Worm (Caenorhabditis elegans) whole organism, L4 larva: Measurements from ENCODE around the gene wago-10.

Experiments
- D1046.2 ChIP-seq: fragments of 200-800 bp; sonication (Bioruptor generic); IDR thresholded peaks from 2 replicates; pipeline ENCODE4 v1.3.6; 2022; ENCODE audit warnings: missing genetic modification characterization, missing compliant biosample characterization
- F26F4.8 ChIP-seq: fragments of 200-800 bp; sonication (Bioruptor generic); conservative IDR thresholded peaks from 2 replicates; pipeline ENCODE4 v1.3.6; 2022; ENCODE audit warnings: missing genetic modification characterization, missing compliant biosample characterization
- F49E8.2 ChIP-seq: sonication (generic microtip); optimal IDR thresholded peaks from 2 replicates; lab custom pipeline; 2016; ENCODE audit warnings: missing compliant biosample characterization, mild to moderate bottlenecking, missing genetic modification characterization, borderline replicate concordance
- Y5F2A.4 ChIP-seq: fragments of 200-800 bp; sonication (Bioruptor generic); optimal IDR thresholded peaks from 2 replicates; lab custom pipeline; 2018; ENCODE audit warnings: mild to moderate bottlenecking, missing genetic modification characterization, missing compliant biosample characterization
- ZK546.5 ChIP-seq, 2 experiments: sonication (generic microtip); optimal IDR thresholded peaks; 2 replicates each; lab custom pipeline; 2017; ENCODE audit warnings: missing biosample characterization in 2 of 2, missing genetic modification characterization in 2 of 2
- aha-1 ChIP-seq: fragments of 150-350 bp; peaks from one replicate; lab custom pipeline; 2014; ENCODE audit warnings: missing biosample characterization, missing genetic modification characterization
- ama-1 ChIP-seq: fragments of 150-350 bp; optimal IDR thresholded peaks from 2 replicates; lab custom pipeline; 2014; ENCODE audit warnings: inconsistent platforms, mixed read lengths
- attf-4 ChIP-seq: sonication (generic microtip); optimal IDR thresholded peaks from 3 replicates; lab custom pipeline; 2017; ENCODE audit warnings: missing biosample characterization, missing genetic modification characterization
- ceh-20 ChIP-seq: fragments of 200-800 bp; sonication (Bioruptor generic); IDR thresholded peaks from 2 replicates; pipeline ENCODE4 v1.3.6; 2022; ENCODE audit warnings: missing genetic modification reagents, missing genetic modification characterization, missing compliant biosample characterization
- ceh-28 ChIP-seq: fragments of 150-350 bp; optimal IDR thresholded peaks from 2 replicates; lab custom pipeline; 2014; ENCODE audit warnings: missing biosample characterization, missing genetic modification reagents, missing genetic modification characterization
- ceh-32 ChIP-seq: sonication (generic microtip); optimal IDR thresholded peaks from 2 replicates; lab custom pipeline; 2016; ENCODE audit warnings: mild to moderate bottlenecking, missing genetic modification characterization, missing compliant biosample characterization; ENCODE audit not compliant: poor library complexity
- ceh-44 ChIP-seq: fragments of 200-800 bp; sonication (Bioruptor generic); IDR thresholded peaks from 2 replicates; pipeline ENCODE4 v1.3.6; 2022; ENCODE audit warnings: missing genetic modification reagents, missing genetic modification characterization, missing compliant biosample characterization
- ceh-62 ChIP-seq: sonication (generic microtip); optimal IDR thresholded peaks from 2 replicates; lab custom pipeline; 2017; ENCODE audit warnings: missing biosample characterization, missing genetic modification characterization
- ctbp-1 ChIP-seq: fragments of 200-800 bp; sonication (Bioruptor generic); IDR thresholded peaks from 2 replicates; pipeline ENCODE4 v1.3.6; 2022; ENCODE audit warnings: missing genetic modification reagents, missing genetic modification characterization, missing compliant biosample characterization
- daf-16 ChIP-seq, 3 experiments: sonication (generic microtip); optimal IDR thresholded peaks; 2 replicates each; lab custom pipeline; 2016 to 2017; ENCODE audit warnings: missing genetic modification characterization in 3 of 3, missing genetic modification reagents in 3 of 3, mild to moderate bottlenecking in 2 of 3, missing compliant biosample characterization in 2 of 3, missing biosample characterization in 1 of 3, moderate library complexity in 1 of 3
- daf-19 ChIP-seq: fragments of 200-800 bp; sonication (Bioruptor generic); conservative IDR thresholded peaks from 2 replicates; pipeline ENCODE4 v1.3.6; 2022; ENCODE audit warnings: missing genetic modification characterization, missing compliant biosample characterization
- daf-8 ChIP-seq: fragments of 200-800 bp; sonication (Bioruptor generic); IDR thresholded peaks from 2 replicates; pipeline ENCODE4 v1.3.6; 2022; ENCODE audit warnings: missing genetic modification characterization, missing compliant biosample characterization
- dmd-6 ChIP-seq: fragments of 200-800 bp; sonication (Bioruptor generic); IDR thresholded peaks from 2 replicates; pipeline ENCODE4 v1.3.6; 2022; ENCODE audit warnings: missing genetic modification reagents, missing genetic modification characterization, missing compliant biosample characterization
- dmd-8 ChIP-seq: fragments of 200-800 bp; sonication (Bioruptor generic); IDR thresholded peaks from 2 replicates; pipeline ENCODE4 v1.3.6; 2022; ENCODE audit warnings: missing genetic modification characterization, missing compliant biosample characterization
- dmd-9 ChIP-seq: fragments of 200-800 bp; sonication (Bioruptor generic); IDR thresholded peaks from 2 replicates; pipeline ENCODE4 v1.3.6; 2022; ENCODE audit warnings: missing genetic modification reagents, missing genetic modification characterization, missing compliant biosample characterization
- dpl-1 ChIP-seq: fragments of 150-350 bp; optimal IDR thresholded peaks from 2 replicates; lab custom pipeline; 2014; ENCODE audit warnings: missing biosample characterization, missing genetic modification reagents, missing genetic modification characterization
- egl-27 ChIP-seq: sonication (generic microtip); optimal IDR thresholded peaks from 3 replicates; lab custom pipeline; 2017; ENCODE audit warnings: missing biosample characterization, missing genetic modification reagents, missing genetic modification characterization
- egl-43 ChIP-seq: fragments of 200-800 bp; sonication (Bioruptor generic); IDR thresholded peaks from 2 replicates; pipeline ENCODE4 v1.3.6; 2022; ENCODE audit warnings: missing genetic modification reagents, missing genetic modification characterization, missing compliant biosample characterization
- hlh-11 ChIP-seq: fragments of 200-800 bp; sonication (Bioruptor generic); optimal IDR thresholded peaks from 2 replicates; lab custom pipeline; 2018; ENCODE audit warnings: mild to moderate bottlenecking, missing genetic modification characterization, missing compliant biosample characterization
- hlh-30 ChIP-seq: sonication (generic microtip); optimal IDR thresholded peaks from 2 replicates; lab custom pipeline; 2017; ENCODE audit warnings: antibody characterized with exemption, mild to moderate bottlenecking, missing genetic modification characterization, missing compliant biosample characterization; ENCODE audit not compliant: insufficient read depth
- hmg-1.1 ChIP-seq: fragments of 200-800 bp; sonication (Bioruptor generic); IDR thresholded peaks from 2 replicates; pipeline ENCODE4 v1.3.6; 2022; ENCODE audit warnings: missing genetic modification reagents, missing genetic modification characterization, missing compliant biosample characterization
- lin-1 ChIP-seq: fragments of 200-800 bp; sonication (Bioruptor generic); IDR thresholded peaks from 2 replicates; pipeline ENCODE4 v1.3.6; 2022; ENCODE audit warnings: missing genetic modification reagents, missing genetic modification characterization, missing compliant biosample characterization
- lin-15B ChIP-seq: fragments of 150-350 bp; sonication (generic microtip); optimal IDR thresholded peaks from 3 replicates; lab custom pipeline; 2014; ENCODE audit warnings: missing biosample characterization, missing genetic modification characterization
- lin-39 ChIP-seq: fragments of 150-350 bp; optimal IDR thresholded peaks from 2 replicates; lab custom pipeline; 2014; ENCODE audit warnings: missing biosample characterization, missing genetic modification reagents, missing genetic modification characterization
- lir-3 ChIP-seq: sonication (generic microtip); optimal IDR thresholded peaks from 2 replicates; lab custom pipeline; 2016; ENCODE audit warnings: mild to moderate bottlenecking, missing genetic modification characterization, missing compliant biosample characterization
- mep-1 ChIP-seq: fragments of 150-350 bp; sonication (generic microtip); optimal IDR thresholded peaks from 3 replicates; lab custom pipeline; 2014; ENCODE audit warnings: missing biosample characterization, missing genetic modification characterization
- nhr-41 ChIP-seq: fragments of 200-800 bp; sonication (Bioruptor generic); IDR thresholded peaks from 2 replicates; pipeline ENCODE4 v1.3.6; 2022; ENCODE audit warnings: missing genetic modification reagents, missing genetic modification characterization, missing compliant biosample characterization
- nhr-48 ChIP-seq: sonication (generic microtip); optimal IDR thresholded peaks from 2 replicates; lab custom pipeline; 2016; ENCODE audit warnings: mild to moderate bottlenecking, missing genetic modification characterization, missing compliant biosample characterization
- nhr-76 ChIP-seq: fragments of 150-350 bp; optimal IDR thresholded peaks from 2 replicates; lab custom pipeline; 2014; ENCODE audit warnings: missing biosample characterization, missing genetic modification characterization
- pha-4 ChIP-seq, 2 experiments: fragments of 150-350 bp in 1 of 2; fragments of 200-800 bp in 1 of 2; sonication (Bioruptor generic) in 1 of 2; IDR thresholded peaks in 1 of 2; optimal IDR thresholded peaks in 1 of 2; 2 replicates each; pipeline versions ENCODE4 v1.3.6 to Lab custom; 2014 to 2022; ENCODE audit warnings: missing genetic modification characterization in 2 of 2, missing genetic modification reagents in 2 of 2, missing biosample characterization in 1 of 2, missing compliant biosample characterization in 1 of 2
- rbr-2 ChIP-seq: sonication (generic microtip); optimal IDR thresholded peaks from 2 replicates; lab custom pipeline; 2016; ENCODE audit warnings: missing genotype, missing genetic modification characterization, missing compliant biosample characterization
- saeg-2 ChIP-seq: fragments of 200-800 bp; sonication (Bioruptor generic); IDR thresholded peaks from 2 replicates; pipeline ENCODE4 v1.3.6; 2022; ENCODE audit warnings: missing genetic modification reagents, missing genetic modification characterization, missing compliant biosample characterization
- sdz-12 ChIP-seq: fragments of 200-800 bp; sonication (Bioruptor generic); optimal IDR thresholded peaks from 2 replicates; lab custom pipeline; 2018; ENCODE audit warnings: mild to moderate bottlenecking, missing genetic modification characterization, missing compliant biosample characterization
- snpc-1.2 ChIP-seq: fragments of 200-800 bp; sonication (Bioruptor generic); IDR thresholded peaks from 2 replicates; pipeline ENCODE4 v1.3.6; 2022; ENCODE audit warnings: missing genetic modification reagents, missing genetic modification characterization, missing compliant biosample characterization
- spr-3 ChIP-seq: fragments of 200-800 bp; sonication (Bioruptor generic); optimal IDR thresholded peaks from 2 replicates; lab custom pipeline; 2018; ENCODE audit warnings: mild to moderate bottlenecking, missing genetic modification characterization, missing compliant biosample characterization
- tag-97 ChIP-seq: fragments of 200-800 bp; sonication (Bioruptor generic); IDR thresholded peaks from 2 replicates; pipeline ENCODE4 v1.3.6; 2022; ENCODE audit warnings: missing genetic modification characterization, missing compliant biosample characterization
- tra-1 ChIP-seq: fragments of 200-800 bp; sonication (Bioruptor generic); IDR thresholded peaks from 2 replicates; pipeline ENCODE4 v1.3.6; 2022; ENCODE audit warnings: missing genetic modification reagents, missing genetic modification characterization, missing compliant biosample characterization
- unc-130 ChIP-seq: sonication (generic microtip); optimal IDR thresholded peaks from 2 replicates; lab custom pipeline; 2016; ENCODE audit warnings: missing genetic modification reagents, missing genetic modification characterization, missing compliant biosample characterization
- unc-39 ChIP-seq: sonication (generic microtip); optimal IDR thresholded peaks from 2 replicates; lab custom pipeline; 2017; ENCODE audit warnings: missing biosample characterization, missing genetic modification characterization
- unc-62 ChIP-seq, 3 experiments: fragments of 150-350 bp in 1 of 3; sonication (generic microtip); optimal IDR thresholded peaks in 2 of 3; peaks in 1 of 3; 1 replicate in 1 of 3; 2 replicates in 2 of 3; lab custom pipeline; 2014 to 2017; ENCODE audit warnings: missing biosample characterization in 3 of 3, missing genetic modification characterization in 3 of 3, missing genetic modification reagents in 3 of 3, missing genotype in 1 of 3
- zip-2 ChIP-seq: fragments of 150-350 bp; optimal IDR thresholded peaks from 2 replicates; lab custom pipeline; 2014; ENCODE audit warnings: missing biosample characterization, missing genetic modification characterization
- ztf-11 ChIP-seq: fragments of 150-350 bp; optimal IDR thresholded peaks from 2 replicates; lab custom pipeline; 2014; ENCODE audit warnings: missing biosample characterization, missing genetic modification characterization

wago-10 gene

ce11 chrV:347561-348345 is 4.5 kb downstream of the wago-10 start:
- TF ChIP-seq sdz-12 (GFP tag; lab: Kevin White, UChicago) (no peak), hlh-11 (tag; lab: Kevin White, UChicago) (peak; percentile 70), daf-16 (GFP tag; optimal IDR thresholded peaks at IDR 0.05; lab: Kevin White, UChicago) (no peak), daf-16 (tag; optimal IDR thresholded peaks at IDR 0.05; lab: Kevin White, UChicago) (no peak), dmd-6 (GFP tag; lab: Robert Waterston, UW) (peak; percentile 17; the same call in 1 of the 2 replicates), egl-27 (no peak), hlh-30 (tag; lab: Kevin White, UChicago) (peak; percentile 5)
- TF ChIP-seq, all 104 proteins: peak for 3

DNA sequence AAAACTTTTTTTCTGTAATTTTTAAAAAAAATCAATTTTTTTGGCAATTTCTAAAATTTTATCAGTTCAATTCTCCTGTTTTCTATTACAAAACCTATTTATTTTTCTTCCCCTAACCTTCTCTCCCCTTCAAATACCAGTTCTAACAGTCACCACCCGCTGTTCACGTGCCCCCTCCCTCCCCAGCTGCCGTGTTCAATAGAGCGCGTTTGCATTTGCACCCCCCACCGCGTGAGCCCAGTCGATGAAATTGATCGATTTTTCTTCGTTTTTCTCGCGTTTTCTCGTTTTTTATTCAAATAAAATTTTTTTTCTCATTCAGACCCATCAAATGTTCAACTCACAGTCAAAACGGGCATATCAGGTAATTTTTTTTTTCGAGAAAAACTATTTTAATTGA is 5.8 kb downstream of the wago-10 start, which contains the start of gene atg-9:
atg-9 (plus strand) TSS at position 332 of the 400 bp plus-strand sequence.
- TF ChIP-seq unc-39 (tag; lab: Kevin White, UChicago) (no peak), egl-43 (GFP tag; lab: Robert Waterston, UW) (no peak), dpl-1 (GFP tag; lab: Kevin White, UChicago) (peak; percentile 64), ctbp-1 (peak; percentile 54), F26F4.8 (GFP tag; lab: Robert Waterston, UW) (no peak), attf-4 (tag; lab: Kevin White, UChicago) (no peak), snpc-1.2 (no peak), hmg-1.1 (GFP tag; lab: Robert Waterston, UW) (peak; percentile 77), ceh-62 (tag; lab: Kevin White, UChicago) (no peak), ZK546.5 (tag; optimal IDR thresholded peaks at IDR 0.05; lab: Kevin White, UChicago) (no peak), daf-8 (no peak), ceh-32 (no peak), lir-3 (tag; lab: Kevin White, UChicago) (no peak), dmd-9 (0 out of 2 replicates have a peak, but pooled peaks have one; percentile 29), lin-1 (GFP tag; lab: Robert Waterston, UW) (peak; percentile 85), nhr-41 (GFP tag; lab: Robert Waterston, UW) (no peak), unc-62 (GFP tag; optimal IDR thresholded peaks at IDR 0.05 in 1 of 2; lab: Kevin White, UChicago) (no peak), unc-62 (tag; optimal IDR thresholded peaks at IDR 0.05; lab: Kevin White, UChicago) (no peak), daf-19 (GFP tag; lab: Robert Waterston, UW) (no peak), dmd-8 (GFP tag; lab: Robert Waterston, UW) (no peak), tra-1 (GFP tag; lab: Robert Waterston, UW) (no peak), mep-1 (peak; percentile 84), lin-39 (tag; lab: Kevin White, UChicago) (no peak), zip-2 (tag; lab: Kevin White, UChicago) (no peak), tag-97 (GFP tag; lab: Robert Waterston, UW) (no peak), ceh-28 (no peak), lin-15B (no peak), rbr-2 (tag; lab: Kevin White, UChicago) (peak; percentile 46), F49E8.2 (tag; lab: Kevin White, UChicago) (no peak), D1046.2 (no peak), nhr-48 (tag; lab: Kevin White, UChicago) (no peak), spr-3 (GFP tag; lab: Kevin White, UChicago) (no peak), nhr-76 (tag; lab: Kevin White, UChicago) (no peak), ceh-44 (GFP tag; lab: Robert Waterston, UW) (no peak), daf-16 (GFP tag; optimal IDR thresholded peaks at IDR 0.05; lab: Kevin White, UChicago) (no peak), daf-16 (tag; optimal IDR thresholded peaks at IDR 0.05; lab: Kevin White, UChicago) (peak; percentile 71), ceh-20 (no peak), saeg-2 (no peak), pha-4 (GFP tag; IDR thresholded peaks at IDR 0.05; lab: Robert Waterston, UW) (peak; percentile 63; the same call in 1 of the 2 replicates), pha-4 (tag; optimal IDR thresholded peaks at IDR 0.05; lab: Kevin White, UChicago) (no peak), unc-130 (GFP tag; lab: Kevin White, UChicago) (no peak), ztf-11 (tag; lab: Kevin White, UChicago) (no peak), Y5F2A.4 (GFP tag; lab: Kevin White, UChicago) (no peak), ama-1 (peak; percentile 51), aha-1 (tag; lab: Kevin White, UChicago) (peak; percentile 99)
